Fruit fly (Drosophila melanogaster): ENCODE results near the gene Dbct.

Dbct gene

DNA sequence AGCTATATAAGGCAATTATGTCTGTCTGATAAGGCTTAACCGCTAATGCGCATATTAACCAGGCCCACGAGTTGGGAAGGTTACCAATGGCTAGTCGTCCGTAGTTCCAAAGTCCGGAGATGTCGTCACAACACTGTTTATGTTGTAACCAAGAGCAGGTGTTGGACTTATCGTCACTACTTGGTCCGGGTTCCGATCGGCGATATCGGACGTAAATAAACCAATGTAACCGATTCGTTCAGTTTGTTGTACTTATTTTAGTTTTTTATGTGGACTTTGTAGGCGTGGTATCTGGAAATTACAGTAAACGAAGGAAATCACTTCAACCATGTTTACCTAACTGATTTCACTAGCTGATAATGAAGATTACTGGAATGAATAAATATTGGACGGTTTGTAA is 7.5 kb upstream of the Dbct start (continued):
- peak; percentile 51 for TF ChIP-seq sug (tag; optimal IDR thresholded peaks at IDR 0.05)

- TF ChIP-seq sens (GFP tag) (peak; percentile 23), CG10543 (GFP tag; optimal IDR thresholded peaks at IDR 0.05) (peak; percentile 19), eve (GFP tag; optimal IDR thresholded peaks at IDR 0.05) (peak in 1 of 2 experiments; percentile 25), cwo (GFP tag; optimal IDR thresholded peaks at IDR 0.05) (peak; percentile 2), corto (GFP tag; optimal IDR thresholded peaks at IDR 0.05) (no peak), Pdp1 (GFP tag; optimal IDR thresholded peaks at IDR 0.05) (peak in 1 of 2 experiments; percentile 65), so (GFP tag; IDR thresholded peaks at IDR 0.05) (0 out of 3 replicates have a peak, but pooled peaks have one; percentile 21), hkb (optimal IDR thresholded peaks at IDR 0.05) (no peak), hkb (GFP tag; IDR thresholded peaks at IDR 0.05) (no peak), da (GFP tag; optimal IDR thresholded peaks at IDR 0.05) (no peak), oc (tag; optimal IDR thresholded peaks at IDR 0.05) (no peak), CG6683 (GFP tag; optimal IDR thresholded peaks at IDR 0.05) (no peak), gt (GFP tag; IDR thresholded peaks at IDR 0.05) (no peak), Rx (GFP tag; IDR thresholded peaks at IDR 0.05) (no peak), D19B (GFP tag; optimal IDR thresholded peaks at IDR 0.05) (peak; percentile 8), chinmo (GFP tag; IDR thresholded peaks at IDR 0.05; ENCODE audit: partially characterized antibody) (0 out of 4 replicates have a peak, but pooled peaks have one; percentile 44), bsh (GFP tag; optimal IDR thresholded peaks at IDR 0.05) (peak in 1 of 2 experiments; percentile 18), Drgx (GFP tag; IDR thresholded peaks at IDR 0.05) (0 out of 2 replicates have a peak, but pooled peaks have one; percentile 28), CG3838 (GFP tag; optimal IDR thresholded peaks at IDR 0.05) (no peak), cad (GFP tag; optimal IDR thresholded peaks at IDR 0.05) (no peak), Dip2 (GFP tag; IDR thresholded peaks at IDR 0.05) (no peak), exex (tag; optimal IDR thresholded peaks at IDR 0.05) (peak; percentile 66), Ravus (GFP tag; IDR thresholded peaks at IDR 0.05) (no peak), gfzf (GFP tag; optimal IDR thresholded peaks at IDR 0.05) (no peak), Hmr (GFP tag; optimal IDR thresholded peaks at IDR 0.05) (no peak), sd (tag; optimal IDR thresholded peaks at IDR 0.05) (peak; percentile 22), klu (GFP tag; IDR thresholded peaks at IDR 0.05) (no peak), Nf-YA (GFP tag; IDR thresholded peaks at IDR 0.05) (no peak), Elba2 (GFP tag; optimal IDR thresholded peaks at IDR 0.05) (no peak), sug (tag; optimal IDR thresholded peaks at IDR 0.05) (peak; percentile 25), CG34376 (GFP tag; optimal IDR thresholded peaks at IDR 0.05) (peak; percentile 60), nom (GFP tag; optimal IDR thresholded peaks at IDR 0.05) (peak; percentile 93), Hr3 (GFP tag; optimal IDR thresholded peaks at IDR 0.05) (no peak), Hr78 (GFP tag; optimal IDR thresholded peaks at IDR 0.05) (no peak)
Observed at dm6 chrX:15079163-15079809, 6.6 kb upstream of the Dbct start.

DNA sequence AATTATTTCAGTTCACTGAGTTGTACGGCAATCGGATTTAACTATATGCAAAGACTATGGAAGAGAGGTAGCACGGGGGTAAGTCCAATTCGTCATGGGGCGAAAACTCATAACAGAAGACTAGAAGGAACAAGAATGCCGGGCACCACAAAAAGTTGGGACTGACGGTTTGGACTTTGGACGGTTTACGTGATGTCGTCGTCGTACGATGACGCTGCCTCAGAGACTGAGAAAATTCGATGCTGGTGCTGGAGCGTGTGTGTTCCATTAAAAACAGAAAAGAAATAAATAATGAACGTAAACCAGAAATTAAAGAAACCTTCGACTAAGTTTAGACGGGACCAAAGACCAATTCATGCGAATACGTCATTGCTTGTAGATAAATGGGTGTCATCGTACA is 6.0 kb upstream of the Dbct start:
- TF ChIP-seq sug (tag; optimal IDR thresholded peaks at IDR 0.05), result no peak
- peak in 1 of 2 experiments; percentile 17 for TF ChIP-seq bsh (GFP tag; optimal IDR thresholded peaks at IDR 0.05)
- TF ChIP-seq nom (GFP tag; optimal IDR thresholded peaks at IDR 0.05), result peak; percentile 93
- TF ChIP-seq CG13894 (tag; optimal IDR thresholded peaks at IDR 0.05), result peak; percentile 28
- TF ChIP-seq toy (GFP tag; IDR thresholded peaks at IDR 0.05), result no peak
- peak; percentile 2 for TF ChIP-seq D19B (GFP tag; optimal IDR thresholded peaks at IDR 0.05)
- TF ChIP-seq Aef1 (GFP tag; IDR thresholded peaks at IDR 0.05), result no peak
- TF ChIP-seq tio (GFP tag; optimal IDR thresholded peaks at IDR 0.05), result no peak

Measured in whole organism, embryonic.